Fruit fly (Drosophila melanogaster) whole organism, pupa: ENCODE data around the gene Grip91.

Experiments used
- CG10348 ChIP-seq: fragments of 200-800 bp; sonication (Bioruptor generic); IDR thresholded peaks from 2 replicates; pipeline ENCODE4 v1.3.6; 2022; ENCODE audit warnings: missing biosample characterization, missing genetic modification characterization
- CG12605 ChIP-seq: fragments of 200-800 bp; sonication (Bioruptor generic); IDR thresholded peaks from 2 replicates; pipeline ENCODE4 v1.3.6; 2022; ENCODE audit warnings: missing biosample characterization, missing genetic modification characterization
- CG13204 ChIP-seq: fragments of 200-800 bp; sonication (Bioruptor generic); optimal IDR thresholded peaks from 2 replicates; lab custom pipeline; 2018; ENCODE audit warnings: missing biosample characterization, mild to moderate bottlenecking, missing genetic modification characterization, moderate library complexity
- CG14655 ChIP-seq: fragments of 200-800 bp; sonication (Bioruptor generic); optimal IDR thresholded peaks from 3 replicates; lab custom pipeline; 2017; ENCODE audit warnings: mild to moderate bottlenecking, missing biosample characterization, missing genetic modification reagents, missing genetic modification characterization
- CG15710 ChIP-seq: fragments of 200-800 bp; sonication (Bioruptor generic); optimal IDR thresholded peaks from 2 replicates; lab custom pipeline; 2018; ENCODE audit warnings: missing biosample characterization, mild to moderate bottlenecking, missing genetic modification characterization, moderate library complexity
- CG17806 ChIP-seq: fragments of 200-800 bp; sonication (Bioruptor generic); optimal IDR thresholded peaks from 2 replicates; lab custom pipeline; 2018; ENCODE audit warnings: missing biosample characterization, mild to moderate bottlenecking, missing genetic modification characterization, moderate library complexity
- CG32121 ChIP-seq: fragments of 200-800 bp; sonication (Bioruptor generic); IDR thresholded peaks from 2 replicates; pipeline ENCODE4 v1.3.6; 2022; ENCODE audit warnings: missing biosample characterization, missing genetic modification characterization
- CG34367 ChIP-seq: fragments of 200-800 bp; sonication (Bioruptor generic); optimal IDR thresholded peaks from 2 replicates; lab custom pipeline; 2018; ENCODE audit warnings: missing biosample characterization, mild to moderate bottlenecking, missing genetic modification characterization
- CG4496 ChIP-seq: fragments of 200-800 bp; sonication (Bioruptor generic); IDR thresholded peaks from 3 replicates; pipeline ENCODE4 v1.3.6; 2022; ENCODE audit warnings: missing biosample characterization, missing genetic modification characterization
- CG8159 ChIP-seq: fragments of 200-800 bp; sonication (Bioruptor generic); optimal IDR thresholded peaks from 3 replicates; lab custom pipeline; 2018; ENCODE audit warnings: missing biosample characterization, mild to moderate bottlenecking, missing genetic modification characterization, moderate library complexity
- CG8301 ChIP-seq: fragments of 200-800 bp; sonication (Bioruptor generic); optimal IDR thresholded peaks from 2 replicates; lab custom pipeline; 2018; ENCODE audit warnings: missing biosample characterization, mild to moderate bottlenecking, missing genetic modification characterization
- CG9948 ChIP-seq: fragments of 200-800 bp; sonication (Bioruptor generic); optimal IDR thresholded peaks from 2 replicates; lab custom pipeline; 2018; ENCODE audit warnings: missing biosample characterization, mild to moderate bottlenecking, missing genetic modification characterization, moderate library complexity
- D1 ChIP-seq: fragments of 200-800 bp; sonication (Bioruptor generic); optimal IDR thresholded peaks from 2 replicates; lab custom pipeline; 2018; ENCODE audit warnings: missing biosample characterization, mild to moderate bottlenecking, missing genetic modification characterization, moderate library complexity
- EcR ChIP-seq: fragments of 200-800 bp; sonication (Bioruptor generic); optimal IDR thresholded peaks from 3 replicates; lab custom pipeline; 2019; ENCODE audit warnings: missing biosample characterization, missing genetic modification characterization, mild to moderate bottlenecking, moderate library complexity, missing genetic modification reagents
- Ets98B ChIP-seq: fragments of 200-800 bp; sonication (Bioruptor generic); IDR thresholded peaks from 2 replicates; pipeline ENCODE4 v1.3.6; 2022; ENCODE audit warnings: missing biosample characterization, missing genetic modification characterization
- Pif1A ChIP-seq: fragments of 200-800 bp; sonication (Bioruptor generic); optimal IDR thresholded peaks from 3 replicates; lab custom pipeline; 2016; ENCODE audit warnings: missing biosample characterization, missing genetic modification characterization
- Pif1B ChIP-seq: fragments of 200-800 bp; sonication (Bioruptor generic); optimal IDR thresholded peaks from 3 replicates; lab custom pipeline; 2016; ENCODE audit warnings: missing biosample characterization, missing genetic modification characterization
- Snoo ChIP-seq: fragments of 200-800 bp; sonication (Bioruptor generic); optimal IDR thresholded peaks from 3 replicates; lab custom pipeline; 2017; ENCODE audit warnings: missing biosample characterization, mild to moderate bottlenecking, missing genetic modification characterization, inconsistent platforms
- fd96Ca ChIP-seq: fragments of 200-800 bp; sonication (Bioruptor generic); IDR thresholded peaks from 3 replicates; pipeline ENCODE4 v1.3.6; 2022; ENCODE audit warnings: missing biosample characterization, missing genetic modification characterization
- gl ChIP-seq: fragments of 200-800 bp; sonication (Bioruptor generic); optimal IDR thresholded peaks from 2 replicates; lab custom pipeline; 2018; ENCODE audit warnings: missing biosample characterization, mild to moderate bottlenecking, missing genetic modification characterization
- rn ChIP-seq: fragments of 200-800 bp; sonication (Bioruptor generic); IDR thresholded peaks from 2 replicates; pipeline ENCODE4 v1.3.6; 2022; ENCODE audit warnings: missing biosample characterization, missing genetic modification characterization

Grip91 gene

dm6 chrX:13778568-13778967 is 34.1 kb upstream of the Grip91 start:
- TF ChIP-seq rn (GFP tag; lab: Robert Waterston, UW) (no peak), CG34367 (no peak), CG4496 (GFP tag; lab: Robert Waterston, UW) (no peak), CG17806 (tag; lab: Kevin White, UChicago) (no peak), Ets98B (GFP tag; lab: Robert Waterston, UW) (no peak), CG15710 (no peak), fd96Ca (no peak), CG9948 (tag; lab: Kevin White, UChicago) (no peak), CG13204 (GFP tag; lab: Kevin White, UChicago) (no peak), CG32121 (GFP tag; lab: Robert Waterston, UW) (no peak), gl (no peak), Pif1A (GFP tag; lab: Kevin White, UChicago) (no peak), CG8159 (tag; lab: Kevin White, UChicago) (no peak), CG8301 (tag; lab: Kevin White, UChicago) (no peak), CG14655 (GFP tag; lab: Kevin White, UChicago) (no peak), Pif1B (no peak)
- TF ChIP-seq, all 21 proteins: peak for 0

dm6 chrX:13770768-13771167 is 26.3 kb upstream of the Grip91 start:
- no peak for TF ChIP-seq EcR
- no peak for TF ChIP-seq Pif1B
- no peak for TF ChIP-seq Snoo (tag; lab: Kevin White, UChicago)

dm6 chrX:13766495-13766894 is 22.0 kb upstream of the Grip91 start:
- TF ChIP-seq CG15710 = no peak
- TF ChIP-seq EcR = no peak
- no peak for TF ChIP-seq CG34367
- TF ChIP-seq CG14655 (GFP tag; lab: Kevin White, UChicago) = no peak
- no peak for TF ChIP-seq CG10348 (GFP tag; lab: Robert Waterston, UW)
- no peak for TF ChIP-seq CG32121 (GFP tag; lab: Robert Waterston, UW)
- no peak for TF ChIP-seq CG13204 (GFP tag; lab: Kevin White, UChicago)
- TF ChIP-seq Ets98B (GFP tag; lab: Robert Waterston, UW) = no peak
- TF ChIP-seq, all 21 proteins: peak for 0

dm6 chrX:13765217-13765616 is 20.7 kb upstream of the Grip91 start:
- TF ChIP-seq CG14655 (GFP tag; lab: Kevin White, UChicago) (no peak), rn (GFP tag; lab: Robert Waterston, UW) (no peak), CG8301 (tag; lab: Kevin White, UChicago) (no peak), CG12605 (GFP tag; lab: Robert Waterston, UW) (no peak), CG15710 (no peak), D1 (tag; lab: Kevin White, UChicago) (no peak), CG17806 (tag; lab: Kevin White, UChicago) (no peak), CG9948 (tag; lab: Kevin White, UChicago) (no peak), CG13204 (GFP tag; lab: Kevin White, UChicago) (no peak), Snoo (tag; lab: Kevin White, UChicago) (no peak), CG4496 (GFP tag; lab: Robert Waterston, UW) (no peak), Ets98B (GFP tag; lab: Robert Waterston, UW) (no peak), CG8159 (tag; lab: Kevin White, UChicago) (no peak), gl (no peak), CG10348 (GFP tag; lab: Robert Waterston, UW) (no peak), CG32121 (GFP tag; lab: Robert Waterston, UW) (no peak)

dm6 chrX:13764397-13765119 is 20.1 kb upstream of the Grip91 start:
- TF ChIP-seq CG8301 (tag; lab: Kevin White, UChicago) (peak; percentile 45), rn (GFP tag; lab: Robert Waterston, UW) (0 out of 2 replicates have a peak, but pooled peaks have one; percentile 31), D1 (tag; lab: Kevin White, UChicago) (peak; percentile 39), Snoo (tag; lab: Kevin White, UChicago) (peak; percentile 20), CG8159 (tag; lab: Kevin White, UChicago) (peak; percentile 37), Pif1A (GFP tag; lab: Kevin White, UChicago) (no peak), CG17806 (tag; lab: Kevin White, UChicago) (peak; percentile 44), CG10348 (GFP tag; lab: Robert Waterston, UW) (no peak), CG32121 (GFP tag; lab: Robert Waterston, UW) (peak; percentile 38), CG14655 (GFP tag; lab: Kevin White, UChicago) (peak; percentile 50), fd96Ca (peak; percentile 58; the same call in 1 of the 3 replicates), Ets98B (GFP tag; lab: Robert Waterston, UW) (0 out of 2 replicates have a peak, but pooled peaks have one; percentile 48), CG9948 (tag; lab: Kevin White, UChicago) (peak; percentile 47), Pif1B (peak; percentile 4), EcR (no peak), CG12605 (GFP tag; lab: Robert Waterston, UW) (no peak), CG4496 (GFP tag; lab: Robert Waterston, UW) (peak; percentile 58; the same call in 2 of the 3 replicates), CG15710 (peak; percentile 29), CG34367 (peak; percentile 46), gl (no peak), CG13204 (GFP tag; lab: Kevin White, UChicago) (no peak)
- TF ChIP-seq, all 21 proteins: peak for 15

dm6 chrX:13762372-13762883 is 17.9 kb upstream of the Grip91 start, which contains the start of gene rdgB:
Gene rdgB, plus strand, starts transcription at chrX:13762752.
- TF ChIP-seq CG9948 (tag; lab: Kevin White, UChicago) = peak; percentile 81
- TF ChIP-seq CG17806 (tag; lab: Kevin White, UChicago) = peak; percentile 62
- peak; percentile 86 for TF ChIP-seq CG8159 (tag; lab: Kevin White, UChicago)
- peak; percentile 61 for TF ChIP-seq Pif1B
- TF ChIP-seq CG15710 = peak; percentile 81
- peak; percentile 73 for TF ChIP-seq Ets98B (GFP tag; lab: Robert Waterston, UW)
- TF ChIP-seq rn (GFP tag; lab: Robert Waterston, UW) = peak; percentile 27; the same call in 1 of the 2 replicates
- TF ChIP-seq EcR = peak; percentile 38
- peak; percentile 23 for TF ChIP-seq Pif1A (GFP tag; lab: Kevin White, UChicago)
- TF ChIP-seq gl = peak; percentile 22
- peak; percentile 64 for TF ChIP-seq CG32121 (GFP tag; lab: Robert Waterston, UW)
- peak; percentile 55; the same call in 1 of the 3 replicates for TF ChIP-seq fd96Ca
- peak; percentile 64 for TF ChIP-seq CG13204 (GFP tag; lab: Kevin White, UChicago)
- no peak for TF ChIP-seq D1 (tag; lab: Kevin White, UChicago)
- peak; percentile 63 for TF ChIP-seq CG34367
- TF ChIP-seq CG10348 (GFP tag; lab: Robert Waterston, UW) = no peak
- TF ChIP-seq CG12605 (GFP tag; lab: Robert Waterston, UW) = peak; percentile 66; the same call in 1 of the 2 replicates
- TF ChIP-seq CG8301 (tag; lab: Kevin White, UChicago) = peak; percentile 83
- peak; percentile 71 for TF ChIP-seq Snoo (tag; lab: Kevin White, UChicago)
- peak; percentile 92 for TF ChIP-seq CG14655 (GFP tag; lab: Kevin White, UChicago)
- peak; percentile 69 for TF ChIP-seq CG4496 (GFP tag; lab: Robert Waterston, UW)
